Worm (Caenorhabditis elegans): Measurements from ENCODE around the gene tpan-1.

Gene tpan-1

ce11 chrV:20789105-20789504, at the start of gene tpan-1:
Gene tpan-1 (plus strand): TSS chrV:20789502.
- no peak for TF ChIP-seq unc-98 (GFP tag; IDR thresholded peaks at IDR 0.05)
- TF ChIP-seq nhr-47 (tag; optimal IDR thresholded peaks at IDR 0.05), result peak; percentile 68
- no peak for TF ChIP-seq fos-1 (tag; optimal IDR thresholded peaks at IDR 0.05)
- 0 out of 2 replicates have a peak, but pooled peaks have one; percentile 37 for TF ChIP-seq ceh-88 (GFP tag; IDR thresholded peaks at IDR 0.05)
- TF ChIP-seq alr-1 (tag; optimal IDR thresholded peaks at IDR 0.05; ENCODE audit: borderline replicate concordance), result no peak
- TF ChIP-seq nhr-20 (tag; optimal IDR thresholded peaks at IDR 0.05), result peak; percentile 7
- TF ChIP-seq C16A3.4 (tag; optimal IDR thresholded peaks at IDR 0.05), result no peak
- peak; percentile 25 for TF ChIP-seq pax-3 (tag; optimal IDR thresholded peaks at IDR 0.05)
- no peak for TF ChIP-seq fkh-4 (tag; optimal IDR thresholded peaks at IDR 0.05; ENCODE audit: borderline replicate concordance)
- peak; percentile 7 to 81 (median 50) for TF ChIP-seq ceh-82 (tag; optimal IDR thresholded peaks at IDR 0.05)
- TF ChIP-seq mef-2 (tag; optimal IDR thresholded peaks at IDR 0.05), result no peak
- no peak for TF ChIP-seq nhr-85 (tag)
- TF ChIP-seq elt-3 (tag; optimal IDR thresholded peaks at IDR 0.05), result no peak
- TF ChIP-seq pag-3 (tag; optimal IDR thresholded peaks at IDR 0.05; ENCODE audit: borderline replicate concordance, insufficient read depth), result no peak
- no peak for TF ChIP-seq nhr-84 (tag; optimal IDR thresholded peaks at IDR 0.05)
- no peak for TF ChIP-seq nhr-11 (tag; optimal IDR thresholded peaks at IDR 0.05)
- no peak for TF ChIP-seq aha-1 (tag; optimal IDR thresholded peaks at IDR 0.05)
- peak; percentile 48; the same call in 1 of the 2 replicates for TF ChIP-seq mab-9 (GFP tag; IDR thresholded peaks at IDR 0.05)
- TF ChIP-seq ceh-63 (GFP tag; optimal IDR thresholded peaks at IDR 0.05), result no peak
- no peak for TF ChIP-seq jun-1 (tag; optimal IDR thresholded peaks at IDR 0.05)
- no peak for TF ChIP-seq blmp-1 (tag; optimal IDR thresholded peaks at IDR 0.05)
- no peak for TF ChIP-seq lin-13 (GFP tag; optimal IDR thresholded peaks at IDR 0.05)
- TF ChIP-seq nhr-28 (tag; optimal IDR thresholded peaks at IDR 0.05), result no peak
- peak; percentile 58 for TF ChIP-seq swsn-7 (tag; optimal IDR thresholded peaks at IDR 0.05)
- TF ChIP-seq pqm-1 (tag; optimal IDR thresholded peaks at IDR 0.05), result no peak
- TF ChIP-seq nhr-71 (tag; optimal IDR thresholded peaks at IDR 0.05), result peak; percentile 68
- TF ChIP-seq vab-15 (tag; optimal IDR thresholded peaks at IDR 0.05), result no peak
- TF ChIP-seq dpl-1 (GFP tag; optimal IDR thresholded peaks at IDR 0.05), result peak in 1 of 3 experiments; percentile 27
- no peak for TF ChIP-seq egl-27 (tag; optimal IDR thresholded peaks at IDR 0.05)
- no peak for TF ChIP-seq tlp-1 (tag; optimal IDR thresholded peaks at IDR 0.05)
- TF ChIP-seq hlh-4 (tag; optimal IDR thresholded peaks at IDR 0.05), result no peak
- no peak for TF ChIP-seq nhr-77 (tag; optimal IDR thresholded peaks at IDR 0.05)
- TF ChIP-seq ztf-11 (tag; optimal IDR thresholded peaks at IDR 0.05), result no peak
- no peak for TF ChIP-seq unc-130 (tag; optimal IDR thresholded peaks at IDR 0.05)
- TF ChIP-seq mep-1 (tag; optimal IDR thresholded peaks at IDR 0.05), result peak; percentile 29
- peak; percentile 58 for TF ChIP-seq snu-23 (GFP tag; optimal IDR thresholded peaks at IDR 0.05)
- peak; percentile 82 for TF ChIP-seq fkh-10 (GFP tag; optimal IDR thresholded peaks at IDR 0.05)
- no peak for TF ChIP-seq nhr-90 (tag; optimal IDR thresholded peaks at IDR 0.05; ENCODE audit: poor library complexity)
- no peak for TF ChIP-seq efl-3 (GFP tag; optimal IDR thresholded peaks at IDR 0.05)
- TF ChIP-seq xbp-1 (tag; optimal IDR thresholded peaks at IDR 0.05), result peak; percentile 43
- peak; percentile 4 for TF ChIP-seq ceh-8 (GFP tag; optimal IDR thresholded peaks at IDR 0.05)
- TF ChIP-seq lin-35 (GFP tag; optimal IDR thresholded peaks at IDR 0.05), result peak in 1 of 2 experiments; percentile 45
- TF ChIP-seq skn-1 (tag; optimal IDR thresholded peaks at IDR 0.05), result peak; percentile 7
- no peak for TF ChIP-seq rnt-1 (tag; optimal IDR thresholded peaks at IDR 0.05)
- peak; percentile 62 for TF ChIP-seq unc-86 (tag; optimal IDR thresholded peaks at IDR 0.05)
- TF ChIP-seq zip-4 (GFP tag; optimal IDR thresholded peaks at IDR 0.05), result no peak
- no peak for TF ChIP-seq sox-4 (tag; optimal IDR thresholded peaks at IDR 0.05)
- no peak for TF ChIP-seq ama-1 (optimal IDR thresholded peaks at IDR 0.05)
- no peak for TF ChIP-seq zag-1 (tag; optimal IDR thresholded peaks at IDR 0.05)
- no peak for TF ChIP-seq ets-5 (GFP tag; IDR thresholded peaks at IDR 0.05)
- peak; percentile 76 for TF ChIP-seq ces-1 (GFP tag; optimal IDR thresholded peaks at IDR 0.05)
- TF ChIP-seq egl-13 (tag; optimal IDR thresholded peaks at IDR 0.05), result peak; percentile 43
- no peak for TF ChIP-seq sup-37 (GFP tag; optimal IDR thresholded peaks at IDR 0.05)

Data from whole organism, L1 larva.